Worm (Caenorhabditis elegans) whole organism, L1 larva: ENCODE measurements around the gene lsm-4.

Experiments
- C16A3.4 ChIP-seq: fragments of 150-350 bp; optimal IDR thresholded peaks from 2 replicates; lab custom pipeline; 2014; ENCODE audit warnings: missing biosample characterization, missing genetic modification characterization
- C34B4.2 ChIP-seq: sonication (generic microtip); optimal IDR thresholded peaks from 2 replicates; lab custom pipeline; 2017; ENCODE audit warnings: mild to moderate bottlenecking, missing genetic modification characterization, missing compliant biosample characterization
- F16B12.6 ChIP-seq: fragments of 150-350 bp; optimal IDR thresholded peaks from 2 replicates; lab custom pipeline; 2014; ENCODE audit warnings: missing biosample characterization, missing genetic modification characterization
- aha-1 ChIP-seq: fragments of 150-350 bp; optimal IDR thresholded peaks from 2 replicates; lab custom pipeline; 2014; ENCODE audit warnings: missing biosample characterization, missing genetic modification characterization
- blmp-1 ChIP-seq: fragments of 150-350 bp; optimal IDR thresholded peaks from 2 replicates; lab custom pipeline; 2014; ENCODE audit warnings: missing biosample characterization, missing genetic modification characterization
- ceh-63 ChIP-seq: fragments of 200-800 bp; sonication (Bioruptor generic); optimal IDR thresholded peaks from 2 replicates; lab custom pipeline; 2018; ENCODE audit warnings: mild to moderate bottlenecking, missing genetic modification characterization, missing compliant biosample characterization
- ceh-82 ChIP-seq, 3 experiments: fragments of 150-350 bp in 1 of 3; sonication (generic microtip) in 2 of 3; optimal IDR thresholded peaks; 2 replicates each; lab custom pipeline; 2014 to 2017; ENCODE audit warnings: missing biosample characterization in 3 of 3, missing genetic modification characterization in 3 of 3
- ceh-88 ChIP-seq: fragments of 200-800 bp; sonication (Bioruptor generic); IDR thresholded peaks from 2 replicates; pipeline ENCODE4 v1.3.6; 2022; ENCODE audit warnings: missing genetic modification characterization, missing compliant biosample characterization
- ceh-90 ChIP-seq: sonication (generic microtip); optimal IDR thresholded peaks from 2 replicates; lab custom pipeline; 2016; ENCODE audit warnings: missing genetic modification characterization, missing compliant biosample characterization
- ces-1 ChIP-seq: fragments of 150-350 bp; optimal IDR thresholded peaks from 2 replicates; lab custom pipeline; 2014; ENCODE audit warnings: missing biosample characterization, missing genetic modification reagents, missing genetic modification characterization
- efl-1 ChIP-seq, 4 experiments: fragments of 150-350 bp; optimal IDR thresholded peaks in 3 of 4; peaks in 1 of 4; 1 replicate in 1 of 4; 2 replicates in 3 of 4; lab custom pipeline; 2014; ENCODE audit warnings: missing biosample characterization in 2 of 4, missing genetic modification characterization in 2 of 4, missing genetic modification reagents in 2 of 4
- elt-2 ChIP-seq: sonication (generic microtip); optimal IDR thresholded peaks from 2 replicates; lab custom pipeline; 2016; ENCODE audit warnings: missing genetic modification characterization, mild to moderate bottlenecking, inconsistent platforms, missing compliant biosample characterization, missing genetic modification reagents
- elt-3 ChIP-seq, 6 experiments: fragments of 150-350 bp in 1 of 6; sonication (generic microtip); optimal IDR thresholded peaks; 2 replicates each; lab custom pipeline; 2017 to 2018; ENCODE audit warnings: missing biosample characterization in 6 of 6, missing genetic modification characterization in 6 of 6, inconsistent platforms in 1 of 6
- fkh-4 ChIP-seq: sonication (generic microtip); optimal IDR thresholded peaks from 2 replicates; lab custom pipeline; 2016; ENCODE audit warnings: missing compliant biosample characterization, missing genetic modification characterization, borderline replicate concordance
- fkh-8 ChIP-seq: sonication (generic microtip); optimal IDR thresholded peaks from 2 replicates; lab custom pipeline; 2016; ENCODE audit warnings: mild to moderate bottlenecking, missing genetic modification characterization, missing compliant biosample characterization
- fos-1 ChIP-seq: fragments of 150-350 bp; optimal IDR thresholded peaks from 2 replicates; lab custom pipeline; 2014; ENCODE audit warnings: missing biosample characterization, missing genetic modification characterization
- grh-1 ChIP-seq: fragments of 200-800 bp; sonication (Bioruptor generic); IDR thresholded peaks from 2 replicates; pipeline ENCODE4 v1.3.6; 2022; ENCODE audit warnings: missing genetic modification reagents, missing genetic modification characterization, missing compliant biosample characterization
- hlh-4 ChIP-seq: sonication (generic microtip); optimal IDR thresholded peaks from 2 replicates; lab custom pipeline; 2016; ENCODE audit warnings: mild to moderate bottlenecking, missing genetic modification characterization, missing compliant biosample characterization
- irx-1 ChIP-seq: sonication (generic microtip); optimal IDR thresholded peaks from 2 replicates; lab custom pipeline; 2016; ENCODE audit warnings: missing genetic modification characterization, missing compliant biosample characterization
- isw-1 ChIP-seq: fragments of 200-800 bp; sonication (Bioruptor generic); IDR thresholded peaks from 2 replicates; pipeline ENCODE4 v1.3.6; 2022; ENCODE audit warnings: missing genetic modification characterization, missing compliant biosample characterization
- jun-1 ChIP-seq: fragments of 150-350 bp; optimal IDR thresholded peaks from 2 replicates; lab custom pipeline; 2014; ENCODE audit warnings: missing biosample characterization, missing genetic modification reagents, missing genetic modification characterization
- lin-13 ChIP-seq: fragments of 150-350 bp; optimal IDR thresholded peaks from 2 replicates; lab custom pipeline; 2014; ENCODE audit warnings: missing biosample characterization, missing genetic modification reagents, missing genetic modification characterization
- lin-15B ChIP-seq: fragments of 150-350 bp; sonication (generic microtip); optimal IDR thresholded peaks from 3 replicates; lab custom pipeline; 2014; ENCODE audit warnings: missing biosample characterization, missing genetic modification characterization
- lin-35 ChIP-seq, 2 experiments: fragments of 150-350 bp; optimal IDR thresholded peaks; 2 replicates each; lab custom pipeline; 2014; ENCODE audit warnings: missing biosample characterization in 2 of 2, missing genetic modification characterization in 2 of 2, missing genetic modification reagents in 2 of 2
- lin-39 ChIP-seq: fragments of 150-350 bp; optimal IDR thresholded peaks from 2 replicates; lab custom pipeline; 2014; ENCODE audit warnings: missing biosample characterization, missing genetic modification reagents, missing genetic modification characterization
- lsy-2 ChIP-seq, 2 experiments: fragments of 150-350 bp; optimal IDR thresholded peaks; 2 replicates each; lab custom pipeline; 2014; ENCODE audit warnings: missing biosample characterization in 2 of 2, missing genetic modification characterization in 2 of 2
- mab-9 ChIP-seq: fragments of 200-800 bp; sonication (Bioruptor generic); IDR thresholded peaks from 2 replicates; pipeline ENCODE4 v1.3.6; 2022; ENCODE audit warnings: missing genetic modification reagents, missing genetic modification characterization, missing compliant biosample characterization
- mef-2 ChIP-seq: fragments of 150-350 bp; optimal IDR thresholded peaks from 2 replicates; lab custom pipeline; 2014; ENCODE audit warnings: missing biosample characterization, missing genetic modification characterization
- mep-1 ChIP-seq: fragments of 150-350 bp; optimal IDR thresholded peaks from 2 replicates; lab custom pipeline; 2014; ENCODE audit warnings: missing biosample characterization, missing genetic modification characterization
- nhr-11 ChIP-seq: fragments of 150-350 bp; optimal IDR thresholded peaks from 2 replicates; lab custom pipeline; 2014; ENCODE audit warnings: missing biosample characterization, missing genetic modification characterization
- nhr-12 ChIP-seq: sonication (generic microtip); optimal IDR thresholded peaks from 2 replicates; lab custom pipeline; 2017; ENCODE audit warnings: missing biosample characterization, missing genetic modification characterization
- nhr-19 ChIP-seq: fragments of 200-800 bp; sonication (Bioruptor generic); conservative IDR thresholded peaks from 2 replicates; pipeline ENCODE4 v1.3.6; 2022; ENCODE audit warnings: missing genetic modification characterization, missing compliant biosample characterization
- nhr-20 ChIP-seq: sonication (generic microtip); optimal IDR thresholded peaks from 2 replicates; lab custom pipeline; 2016; ENCODE audit warnings: mild to moderate bottlenecking, missing genetic modification characterization, missing compliant biosample characterization
- nhr-237 ChIP-seq: fragments of 150-350 bp; optimal IDR thresholded peaks from 2 replicates; lab custom pipeline; 2014; ENCODE audit warnings: missing biosample characterization, missing genetic modification characterization
- nhr-71 ChIP-seq: sonication (generic microtip); optimal IDR thresholded peaks from 2 replicates; lab custom pipeline; 2016; ENCODE audit warnings: mild to moderate bottlenecking, missing genetic modification characterization, moderate library complexity, missing compliant biosample characterization
- nhr-76 ChIP-seq: sonication (generic microtip); optimal IDR thresholded peaks from 2 replicates; lab custom pipeline; 2017; ENCODE audit warnings: missing biosample characterization, missing genetic modification characterization
- nhr-85 ChIP-seq: sonication (generic microtip); peaks from one replicate; lab custom pipeline; 2016; ENCODE audit warnings: missing genetic modification characterization, inconsistent platforms, missing compliant biosample characterization
- nhr-90 ChIP-seq: sonication (generic microtip); optimal IDR thresholded peaks from 2 replicates; lab custom pipeline; 2016; ENCODE audit warnings: mild to moderate bottlenecking, missing genetic modification characterization, missing compliant biosample characterization; ENCODE audit not compliant: poor library complexity
- pqm-1 ChIP-seq: sonication (generic microtip); optimal IDR thresholded peaks from 3 replicates; lab custom pipeline; 2017; ENCODE audit warnings: missing biosample characterization, missing genetic modification characterization
- snu-23 ChIP-seq: sonication (generic microtip); optimal IDR thresholded peaks from 2 replicates; lab custom pipeline; 2016; ENCODE audit warnings: missing genetic modification characterization, missing compliant biosample characterization
- sptf-1 ChIP-seq: fragments of 150-350 bp; optimal IDR thresholded peaks from 2 replicates; lab custom pipeline; 2014; ENCODE audit warnings: missing biosample characterization, missing genetic modification characterization
- sup-37 ChIP-seq: fragments of 200-800 bp; sonication (Bioruptor generic); optimal IDR thresholded peaks from 2 replicates; lab custom pipeline; 2018; ENCODE audit warnings: mild to moderate bottlenecking, missing genetic modification characterization, missing compliant biosample characterization
- swsn-7 ChIP-seq: sonication (generic microtip); optimal IDR thresholded peaks from 2 replicates; lab custom pipeline; 2016; ENCODE audit warnings: missing genetic modification characterization, missing compliant biosample characterization
- tbx-2 ChIP-seq: sonication (generic microtip); optimal IDR thresholded peaks from 2 replicates; lab custom pipeline; 2016; ENCODE audit warnings: missing genetic modification characterization, missing compliant biosample characterization
- unc-30 ChIP-seq: sonication (generic microtip); optimal IDR thresholded peaks from 2 replicates; lab custom pipeline; 2017; ENCODE audit warnings: missing biosample characterization, missing genetic modification characterization
- unc-62 ChIP-seq: fragments of 150-350 bp; optimal IDR thresholded peaks from 2 replicates; lab custom pipeline; 2014; ENCODE audit warnings: missing biosample characterization, missing genetic modification reagents, missing genetic modification characterization
- xbp-1 ChIP-seq: sonication (generic microtip); optimal IDR thresholded peaks from 2 replicates; lab custom pipeline; 2016; ENCODE audit warnings: missing genetic modification characterization, missing compliant biosample characterization
- zip-4 ChIP-seq: fragments of 200-800 bp; sonication (Bioruptor generic); optimal IDR thresholded peaks from 2 replicates; lab custom pipeline; 2018; ENCODE audit warnings: mild to moderate bottlenecking, missing genetic modification characterization, moderate library complexity, missing compliant biosample characterization
- ztf-11 ChIP-seq, 2 experiments: sonication (generic microtip); optimal IDR thresholded peaks; 2 replicates each; lab custom pipeline; 2016 to 2017; ENCODE audit warnings: missing genetic modification characterization in 2 of 2, missing biosample characterization in 1 of 2, missing compliant biosample characterization in 1 of 2
- ztf-4 ChIP-seq: fragments of 150-350 bp; optimal IDR thresholded peaks from 2 replicates; lab custom pipeline; 2014; ENCODE audit warnings: missing biosample characterization, missing genetic modification characterization

lsm-4 gene

DNA sequence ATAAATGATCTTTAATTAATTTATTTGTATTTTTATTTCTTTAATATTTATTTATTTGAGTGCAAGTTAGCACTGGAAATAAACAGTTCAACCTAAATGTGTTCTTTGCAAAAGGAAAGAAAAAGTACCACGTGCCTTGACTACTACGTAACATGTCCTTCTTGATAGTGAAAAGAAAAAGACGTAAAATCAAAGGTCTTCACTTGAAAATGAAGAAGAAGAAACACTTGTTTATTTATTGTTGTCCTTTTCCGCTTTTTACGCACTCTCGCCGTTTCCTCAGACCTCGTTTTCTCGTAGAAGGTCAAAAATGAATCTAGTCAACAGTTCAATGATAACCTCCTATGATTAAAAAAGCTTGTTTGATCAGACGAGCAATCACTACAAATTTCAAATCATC, 25.0 kb upstream of the lsm-4 start (continued):
- no peak for TF ChIP-seq F16B12.6 (tag; lab: Kevin White, UChicago)
- TF ChIP-seq ztf-4 (tag; lab: Kevin White, UChicago) = no peak
- TF ChIP-seq ces-1 = no peak
- no peak for TF ChIP-seq nhr-12 (tag; lab: Kevin White, UChicago)
- TF ChIP-seq xbp-1 (tag; lab: Kevin White, UChicago) = no peak
- peak; percentile 33 for TF ChIP-seq nhr-71
- TF ChIP-seq blmp-1 = peak; percentile 86
- no peak for TF ChIP-seq jun-1
- no peak for TF ChIP-seq fos-1 (tag; lab: Kevin White, UChicago)
- TF ChIP-seq C34B4.2 = no peak
- TF ChIP-seq nhr-76 (tag; lab: Kevin White, UChicago) = no peak
- TF ChIP-seq elt-2 (tag; lab: Kevin White, UChicago) = no peak
- peak in 2 of 6 experiments; percentile 47 to 54 for TF ChIP-seq elt-3 (tag; optimal IDR thresholded peaks at IDR 0.05; lab: Kevin White, UChicago)
- TF ChIP-seq snu-23 (GFP tag; lab: Kevin White, UChicago) = peak; percentile 16
- no peak for TF ChIP-seq hlh-4 (tag; lab: Kevin White, UChicago)
- no peak for TF ChIP-seq ztf-11 (tag; optimal IDR thresholded peaks at IDR 0.05; lab: Kevin White, UChicago)
- peak; percentile 10 for TF ChIP-seq tbx-2
- TF ChIP-seq nhr-90 (tag; lab: Kevin White, UChicago) = no peak
- TF ChIP-seq lin-35 (GFP tag; optimal IDR thresholded peaks at IDR 0.05; lab: Kevin White, UChicago) = no peak
- no peak for TF ChIP-seq ceh-88 (GFP tag; lab: Robert Waterston, UW)
- no peak for TF ChIP-seq nhr-11 (tag; lab: Kevin White, UChicago)
- TF ChIP-seq fkh-8 (tag; lab: Kevin White, UChicago) = no peak
- no peak for TF ChIP-seq lin-39
- TF ChIP-seq irx-1 (tag; lab: Kevin White, UChicago) = no peak
- TF ChIP-seq unc-30 = no peak
- no peak for TF ChIP-seq mab-9
- no peak for TF ChIP-seq nhr-237
- no peak for TF ChIP-seq grh-1 (GFP tag; lab: Robert Waterston, UW)
- TF ChIP-seq C16A3.4 (tag; lab: Kevin White, UChicago) = no peak
- TF ChIP-seq nhr-19 (GFP tag; lab: Robert Waterston, UW) = 0 out of 2 replicates have a peak, but pooled peaks have one; percentile 5
- TF ChIP-seq lsy-2 (tag; optimal IDR thresholded peaks at IDR 0.05; lab: Kevin White, UChicago) = peak in 1 of 2 experiments; percentile 13

- TF ChIP-seq lin-13 (no peak), nhr-71 (peak; percentile 24), sptf-1 (tag; lab: Kevin White, UChicago) (no peak), elt-2 (tag; lab: Kevin White, UChicago) (peak; percentile 88), nhr-20 (tag; lab: Kevin White, UChicago) (peak; percentile 20), ceh-63 (GFP tag; lab: Kevin White, UChicago) (no peak), mab-9 (no peak), swsn-7 (tag; lab: Kevin White, UChicago) (no peak), irx-1 (tag; lab: Kevin White, UChicago) (no peak), mef-2 (no peak)
- TF ChIP-seq, all 84 proteins: peak for 3
Observed at ce11 chrII:7277257-7277656, 24.3 kb upstream of the lsm-4 start.

ce11 chrII:7273517-7273916, 20.6 kb upstream of the lsm-4 start:
- TF ChIP-seq fkh-4 (tag; lab: Kevin White, UChicago) = no peak
- no peak for TF ChIP-seq fkh-8 (tag; lab: Kevin White, UChicago)
- no peak for TF ChIP-seq nhr-85
- TF ChIP-seq lin-39 = no peak
- TF ChIP-seq fos-1 (tag; lab: Kevin White, UChicago) = no peak
- no peak for TF ChIP-seq zip-4 (GFP tag; lab: Kevin White, UChicago)
- TF ChIP-seq lin-13 = no peak
- TF ChIP-seq pqm-1 = peak; percentile 61
- TF ChIP-seq isw-1 (GFP tag; lab: Robert Waterston, UW) = no peak
- no peak for TF ChIP-seq tbx-2
- TF ChIP-seq xbp-1 (tag; lab: Kevin White, UChicago) = no peak
- no peak for TF ChIP-seq ceh-88 (GFP tag; lab: Robert Waterston, UW)
- TF ChIP-seq elt-2 (tag; lab: Kevin White, UChicago) = peak; percentile 71
- no peak for TF ChIP-seq ceh-82 (tag; optimal IDR thresholded peaks at IDR 0.05; lab: Kevin White, UChicago)
- no peak for TF ChIP-seq ceh-90 (tag; lab: Kevin White, UChicago)
- TF ChIP-seq lin-15B (tag; lab: Kevin White, UChicago) = no peak
- no peak for TF ChIP-seq unc-62 (GFP tag; lab: Kevin White, UChicago)
- TF ChIP-seq irx-1 (tag; lab: Kevin White, UChicago) = no peak
- TF ChIP-seq nhr-71 = no peak
- TF ChIP-seq mep-1 (tag; lab: Kevin White, UChicago) = no peak
- no peak for TF ChIP-seq ceh-63 (GFP tag; lab: Kevin White, UChicago)
- no peak for TF ChIP-seq blmp-1
- no peak for TF ChIP-seq efl-1 (optimal IDR thresholded peaks at IDR 0.05; lab: Kevin White, UChicago)
- TF ChIP-seq efl-1 (GFP tag; optimal IDR thresholded peaks at IDR 0.05 in 1 of 2; lab: Kevin White, UChicago) = no peak
- TF ChIP-seq sup-37 (GFP tag; lab: Kevin White, UChicago) = no peak
- no peak for TF ChIP-seq mab-9
- TF ChIP-seq aha-1 = no peak
